Worm (Caenorhabditis elegans) whole organism, young adult: Measurements from ENCODE around the gene C05D11.13.

Experiments
- B0261.1 ChIP-seq: sonication (generic microtip); optimal IDR thresholded peaks from 2 replicates; lab custom pipeline; 2016; ENCODE audit warnings: mild to moderate bottlenecking, missing genetic modification characterization, moderate library complexity, missing compliant biosample characterization
- D2030.7 ChIP-seq: fragments of 200-800 bp; sonication (Bioruptor generic); IDR thresholded peaks from 2 replicates; pipeline ENCODE4 v1.3.6; 2022; ENCODE audit warnings: missing genetic modification reagents, missing genetic modification characterization, missing compliant biosample characterization
- F10E7.11 ChIP-seq: sonication (generic microtip); optimal IDR thresholded peaks from 2 replicates; lab custom pipeline; 2017; ENCODE audit warnings: mild to moderate bottlenecking, missing genetic modification characterization, moderate library complexity, missing compliant biosample characterization
- F23B12.7 ChIP-seq: sonication (generic microtip); optimal IDR thresholded peaks from 2 replicates; lab custom pipeline; 2017; ENCODE audit warnings: missing genetic modification characterization, mild to moderate bottlenecking, missing compliant biosample characterization, antibody characterized with exemption, moderate library complexity; ENCODE audit not compliant: insufficient read depth
- F33H1.4 ChIP-seq: fragments of 200-800 bp; sonication (Bioruptor generic); IDR thresholded peaks from 2 replicates; pipeline ENCODE4 v1.3.6; 2022; ENCODE audit warnings: missing genetic modification reagents, missing genetic modification characterization, missing compliant biosample characterization
- F55B11.4 ChIP-seq: sonication (generic microtip); optimal IDR thresholded peaks from 2 replicates; lab custom pipeline; 2016; ENCODE audit warnings: missing compliant biosample characterization, missing genetic modification characterization, borderline replicate concordance; ENCODE audit not compliant: insufficient read depth
- F57C9.4 ChIP-seq: sonication (generic microtip); optimal IDR thresholded peaks from 2 replicates; lab custom pipeline; 2017; ENCODE audit warnings: mild to moderate bottlenecking, missing genetic modification characterization, missing compliant biosample characterization
- Y53F4B.3 ChIP-seq: fragments of 200-800 bp; sonication (Bioruptor generic); IDR thresholded peaks from 2 replicates; pipeline ENCODE4 v1.3.6; 2022; ENCODE audit warnings: missing genetic modification reagents, missing genetic modification characterization, missing compliant biosample characterization
- Y53G8AR.9 ChIP-seq: fragments of 200-800 bp; sonication (Bioruptor generic); conservative IDR thresholded peaks from 2 replicates; pipeline ENCODE4 v1.3.6; 2022; ENCODE audit warnings: missing genetic modification reagents, missing genetic modification characterization, missing compliant biosample characterization
- akir-1 ChIP-seq: fragments of 200-800 bp; sonication (Bioruptor generic); optimal IDR thresholded peaks from 2 replicates; lab custom pipeline; 2018; ENCODE audit warnings: mild to moderate bottlenecking, missing genetic modification characterization, moderate library complexity, missing compliant biosample characterization
- aptf-2 ChIP-seq: fragments of 200-800 bp; sonication (Bioruptor generic); conservative IDR thresholded peaks from 2 replicates; pipeline ENCODE4 v1.3.6; 2022; ENCODE audit warnings: missing genetic modification reagents, missing genetic modification characterization, missing compliant biosample characterization
- aptf-3 ChIP-seq: fragments of 200-800 bp; sonication (Bioruptor generic); IDR thresholded peaks from 2 replicates; pipeline ENCODE4 v1.3.6; 2022; ENCODE audit warnings: missing genetic modification characterization, missing compliant biosample characterization
- attf-5 ChIP-seq: fragments of 200-800 bp; sonication (Bioruptor generic); optimal IDR thresholded peaks from 2 replicates; lab custom pipeline; 2018; ENCODE audit warnings: mild to moderate bottlenecking, missing genetic modification characterization, missing compliant biosample characterization
- bed-1 ChIP-seq: fragments of 200-800 bp; sonication (Bioruptor generic); IDR thresholded peaks from 2 replicates; pipeline ENCODE4 v1.3.6; 2022; ENCODE audit warnings: missing genetic modification reagents, missing genetic modification characterization, missing compliant biosample characterization
- cebp-1 ChIP-seq, 2 experiments: fragments of 200-800 bp in 1 of 2; sonication (Bioruptor generic) in 1 of 2; sonication (generic microtip) in 1 of 2; IDR thresholded peaks in 1 of 2; optimal IDR thresholded peaks in 1 of 2; 2 replicates each; pipeline versions ENCODE4 v1.3.6 to Lab custom; 2017 to 2022; ENCODE audit warnings: missing compliant biosample characterization in 2 of 2, missing genetic modification characterization in 2 of 2, mild to moderate bottlenecking in 1 of 2, missing genetic modification reagents in 1 of 2, moderate library complexity in 1 of 2
- cebp-2 ChIP-seq: fragments of 200-800 bp; sonication (Bioruptor generic); IDR thresholded peaks from 2 replicates; pipeline ENCODE4 v1.3.6; 2022; ENCODE audit warnings: missing genetic modification characterization, missing compliant biosample characterization
- chd-7 ChIP-seq: sonication (generic microtip); optimal IDR thresholded peaks from 2 replicates; lab custom pipeline; 2016; ENCODE audit warnings: mild to moderate bottlenecking, missing genetic modification characterization, moderate library complexity, missing compliant biosample characterization
- die-1 ChIP-seq: sonication (generic microtip); optimal IDR thresholded peaks from 2 replicates; lab custom pipeline; 2016; ENCODE audit warnings: missing genotype, mild to moderate bottlenecking, missing genetic modification characterization, missing compliant biosample characterization
- dpl-1 ChIP-seq: fragments of 150-350 bp; optimal IDR thresholded peaks from 2 replicates; lab custom pipeline; 2014; ENCODE audit warnings: missing biosample characterization, missing genetic modification reagents, missing genetic modification characterization
- egl-18 ChIP-seq: fragments of 200-800 bp; sonication (Bioruptor generic); IDR thresholded peaks from 2 replicates; pipeline ENCODE4 v1.3.6; 2022; ENCODE audit warnings: missing genetic modification reagents, missing genetic modification characterization, missing compliant biosample characterization
- egrh-3 ChIP-seq: fragments of 200-800 bp; sonication (Bioruptor generic); IDR thresholded peaks from 2 replicates; pipeline ENCODE4 v1.3.6; 2022; ENCODE audit warnings: missing genetic modification reagents, missing genetic modification characterization, missing compliant biosample characterization
- ekl-4 ChIP-seq: fragments of 200-800 bp; sonication (Bioruptor generic); IDR thresholded peaks from 2 replicates; pipeline ENCODE4 v1.3.6; 2022; ENCODE audit warnings: missing genetic modification reagents, missing genetic modification characterization, missing compliant biosample characterization
- ets-4 ChIP-seq: fragments of 200-800 bp; sonication (Bioruptor generic); optimal IDR thresholded peaks from 2 replicates; lab custom pipeline; 2018; ENCODE audit warnings: mild to moderate bottlenecking, missing genetic modification characterization, missing compliant biosample characterization
- hlh-12 ChIP-seq: sonication (generic microtip); optimal IDR thresholded peaks from 2 replicates; lab custom pipeline; 2016; ENCODE audit warnings: missing genetic modification characterization, missing compliant biosample characterization
- hmg-1.2 ChIP-seq: fragments of 200-800 bp; sonication (Bioruptor generic); IDR thresholded peaks from 2 replicates; pipeline ENCODE4 v1.3.6; 2022; ENCODE audit warnings: missing genetic modification reagents, missing genetic modification characterization, missing compliant biosample characterization
- hrde-1 ChIP-seq: sonication (generic microtip); optimal IDR thresholded peaks from 2 replicates; lab custom pipeline; 2016; ENCODE audit warnings: missing genetic modification characterization, mild to moderate bottlenecking, missing compliant biosample characterization, moderate library complexity, missing genotype, missing genetic modification reagents, borderline replicate concordance
- let-607 ChIP-seq, 2 experiments: fragments of 200-800 bp in 1 of 2; sonication (Bioruptor generic) in 1 of 2; sonication (generic microtip) in 1 of 2; optimal IDR thresholded peaks; 2 replicates each; lab custom pipeline; 2016 to 2018; ENCODE audit warnings: mild to moderate bottlenecking in 2 of 2, missing compliant biosample characterization in 2 of 2, missing genetic modification characterization in 2 of 2, moderate library complexity in 2 of 2, missing genotype in 1 of 2
- lin-26 ChIP-seq: fragments of 200-800 bp; sonication (Bioruptor generic); IDR thresholded peaks from 2 replicates; pipeline ENCODE4 v1.3.6; 2022; ENCODE audit warnings: missing genetic modification reagents, missing genetic modification characterization, missing compliant biosample characterization
- lin-35 ChIP-seq, 3 experiments: fragments of 150-350 bp in 2 of 3; sonication (generic microtip) in 1 of 3; optimal IDR thresholded peaks; 2 replicates each; lab custom pipeline; 2014 to 2018; ENCODE audit warnings: missing biosample characterization in 3 of 3, missing genetic modification characterization in 3 of 3, missing genetic modification reagents in 3 of 3
- lir-1 ChIP-seq: fragments of 200-800 bp; sonication (Bioruptor generic); conservative IDR thresholded peaks from 2 replicates; pipeline ENCODE4 v1.3.6; 2022; ENCODE audit warnings: missing genetic modification reagents, missing genetic modification characterization, missing compliant biosample characterization
- madf-10 ChIP-seq: sonication (generic microtip); optimal IDR thresholded peaks from 2 replicates; lab custom pipeline; 2016; ENCODE audit warnings: mild to moderate bottlenecking, missing genetic modification characterization, missing compliant biosample characterization
- nfya-1 ChIP-seq: sonication (generic microtip); optimal IDR thresholded peaks from 2 replicates; lab custom pipeline; 2017; ENCODE audit warnings: antibody characterized with exemption, missing compliant biosample characterization, missing genetic modification characterization, borderline replicate concordance; ENCODE audit not compliant: insufficient read depth
- nfyb-1 ChIP-seq: fragments of 200-800 bp; sonication (Bioruptor generic); IDR thresholded peaks from 2 replicates; pipeline ENCODE4 v1.3.6; 2022; ENCODE audit warnings: missing genetic modification reagents, missing genetic modification characterization, missing compliant biosample characterization
- nhr-120 ChIP-seq: fragments of 200-800 bp; sonication (Bioruptor generic); IDR thresholded peaks from 2 replicates; pipeline ENCODE4 v1.3.6; 2022; ENCODE audit warnings: missing genetic modification characterization, missing compliant biosample characterization
- nhr-27 ChIP-seq: fragments of 200-800 bp; sonication (Bioruptor generic); optimal IDR thresholded peaks from 2 replicates; lab custom pipeline; 2018; ENCODE audit warnings: mild to moderate bottlenecking, missing genetic modification characterization, moderate library complexity, missing compliant biosample characterization
- nhr-80 ChIP-seq: sonication (generic microtip); optimal IDR thresholded peaks from 2 replicates; lab custom pipeline; 2016; ENCODE audit warnings: missing genetic modification characterization, missing compliant biosample characterization
- pbrm-1 ChIP-seq: fragments of 200-800 bp; sonication (Bioruptor generic); IDR thresholded peaks from 2 replicates; pipeline ENCODE4 v1.3.6; 2022; ENCODE audit warnings: missing genetic modification reagents, missing genetic modification characterization, missing compliant biosample characterization
- repo-1 ChIP-seq: sonication (generic microtip); optimal IDR thresholded peaks from 2 replicates; lab custom pipeline; 2017; ENCODE audit warnings: mild to moderate bottlenecking, missing genetic modification characterization, missing compliant biosample characterization
- rpc-1 ChIP-seq, 2 experiments: fragments of 150-350 bp in 1 of 2; sonication (generic microtip) in 1 of 2; optimal IDR thresholded peaks; 2 replicates each; lab custom pipeline; 2014 to 2018; ENCODE audit warnings: missing biosample characterization in 1 of 2, missing genetic modification characterization in 1 of 2, missing genetic modification reagents in 1 of 2, missing genotype in 1 of 2
- sdz-38 ChIP-seq: sonication (generic microtip); optimal IDR thresholded peaks from 2 replicates; lab custom pipeline; 2016; ENCODE audit warnings: missing genotype, missing genetic modification characterization, missing compliant biosample characterization
- snpc-1.1 ChIP-seq: sonication (generic microtip); optimal IDR thresholded peaks from 2 replicates; lab custom pipeline; 2017; ENCODE audit warnings: missing genetic modification characterization, mild to moderate bottlenecking, missing compliant biosample characterization, antibody characterized with exemption, moderate library complexity, missing genotype, missing genetic modification reagents; ENCODE audit not compliant: insufficient read depth
- somi-1 ChIP-seq: fragments of 200-800 bp; sonication (Bioruptor generic); optimal IDR thresholded peaks from 2 replicates; lab custom pipeline; 2018; ENCODE audit warnings: mild to moderate bottlenecking, missing genetic modification characterization, missing compliant biosample characterization
- sptf-2 ChIP-seq: fragments of 200-800 bp; sonication (Bioruptor generic); optimal IDR thresholded peaks from 2 replicates; lab custom pipeline; 2018; ENCODE audit warnings: mild to moderate bottlenecking, missing genetic modification characterization, missing compliant biosample characterization
- tbp1 ChIP-seq: fragments of 200-800 bp; sonication (Bioruptor generic); optimal IDR thresholded peaks from 2 replicates; lab custom pipeline; 2018; ENCODE audit warnings: mild to moderate bottlenecking, missing genetic modification characterization, missing compliant biosample characterization
- unc-130 ChIP-seq: sonication (generic microtip); optimal IDR thresholded peaks from 2 replicates; lab custom pipeline; 2016; ENCODE audit warnings: missing genetic modification reagents, missing genetic modification characterization, missing compliant biosample characterization
- unc-62 ChIP-seq: fragments of 150-350 bp; optimal IDR thresholded peaks from 2 replicates; lab custom pipeline; 2014; ENCODE audit warnings: missing biosample characterization, missing genetic modification reagents, missing genetic modification characterization

The C05D11.13 gene

DNA sequence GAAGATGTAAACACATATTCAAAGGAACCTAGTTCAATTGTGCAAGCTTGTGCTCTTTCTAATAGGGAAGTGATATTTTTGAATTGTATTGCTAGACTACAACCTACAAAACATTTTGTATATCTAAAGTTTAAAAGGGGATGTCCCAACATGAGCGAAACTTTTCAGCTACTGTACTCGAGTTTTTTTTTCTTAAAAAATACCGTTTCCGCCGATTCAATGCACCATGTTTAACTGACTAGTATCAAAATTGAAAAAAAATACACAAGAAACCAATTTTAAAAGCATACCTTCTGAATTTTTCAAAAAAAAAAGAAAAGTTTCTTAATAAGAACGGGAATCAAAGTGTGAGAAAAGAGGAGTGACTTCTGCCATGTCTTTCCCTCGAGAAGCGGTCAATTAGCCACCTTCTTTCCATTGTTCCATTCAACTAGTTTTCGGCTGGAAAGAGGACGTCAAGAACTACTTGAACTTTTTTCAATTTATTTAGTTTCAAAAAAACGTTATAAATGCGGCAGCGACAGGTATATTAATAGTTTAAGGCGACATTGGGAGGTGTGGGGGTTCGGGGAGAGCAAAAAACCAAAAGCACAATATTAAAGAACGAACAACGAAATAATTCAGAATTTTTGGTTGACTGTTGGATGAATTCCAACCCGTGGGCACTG lies 28.9 kb downstream of the C05D11.13 start, which contains the start of gene nas-4 (continued):
- no peak for TF ChIP-seq nfya-1 (tag; lab: Kevin White, UChicago)
- no peak for TF ChIP-seq lir-1 (GFP tag; lab: Robert Waterston, UW)
- no peak for TF ChIP-seq sptf-2 (GFP tag; lab: Kevin White, UChicago)
- no peak for TF ChIP-seq sdz-38
- TF ChIP-seq hlh-12 (tag; lab: Kevin White, UChicago), result no peak
- no peak for TF ChIP-seq aptf-2 (GFP tag; lab: Robert Waterston, UW)
- TF ChIP-seq hrde-1 (tag; lab: Kevin White, UChicago), result no peak
- TF ChIP-seq cebp-2 (GFP tag; lab: Robert Waterston, UW), result peak; percentile 5; the same call in 1 of the 2 replicates
- TF ChIP-seq bed-1 (GFP tag; lab: Robert Waterston, UW), result no peak
- TF ChIP-seq let-607 (tag; optimal IDR thresholded peaks at IDR 0.05; lab: Kevin White, UChicago), result peak in 1 of 2 experiments; percentile 13
- TF ChIP-seq B0261.1 (tag; lab: Kevin White, UChicago), result no peak
- TF ChIP-seq F57C9.4 (tag; lab: Kevin White, UChicago), result no peak
- TF ChIP-seq Y53F4B.3 (GFP tag; lab: Robert Waterston, UW), result no peak
- 0 out of 2 replicates have a peak, but pooled peaks have one; percentile 12 for TF ChIP-seq ekl-4 (GFP tag; lab: Robert Waterston, UW)
- no peak for TF ChIP-seq chd-7 (tag; lab: Kevin White, UChicago)
- TF ChIP-seq repo-1 (tag; lab: Kevin White, UChicago), result peak; percentile 60
- no peak for TF ChIP-seq die-1 (tag; lab: Kevin White, UChicago)
- peak; percentile 69 for TF ChIP-seq nfyb-1 (GFP tag; lab: Robert Waterston, UW)
- TF ChIP-seq rpc-1 (optimal IDR thresholded peaks at IDR 0.05; lab: Kevin White, UChicago), result no peak
- no peak for TF ChIP-seq rpc-1 (tag; optimal IDR thresholded peaks at IDR 0.05; lab: Kevin White, UChicago)
- TF ChIP-seq dpl-1 (GFP tag; lab: Kevin White, UChicago), result no peak
- TF ChIP-seq cebp-1 (GFP tag; IDR thresholded peaks at IDR 0.05; lab: Robert Waterston, UW), result 0 out of 2 replicates have a peak, but pooled peaks have one; percentile 38
- TF ChIP-seq cebp-1 (tag; optimal IDR thresholded peaks at IDR 0.05; lab: Kevin White, UChicago), result peak; percentile 71
- TF ChIP-seq lin-26, result peak; percentile 80
- TF ChIP-seq ets-4 (GFP tag; lab: Kevin White, UChicago), result no peak
- 0 out of 2 replicates have a peak, but pooled peaks have one; percentile 5 for TF ChIP-seq nhr-120 (GFP tag; lab: Robert Waterston, UW)
- no peak for TF ChIP-seq egl-18 (GFP tag; lab: Robert Waterston, UW)
- no peak for TF ChIP-seq attf-5
- TF ChIP-seq pbrm-1 (GFP tag; lab: Robert Waterston, UW), result 0 out of 2 replicates have a peak, but pooled peaks have one; percentile 25
- no peak for TF ChIP-seq egrh-3 (GFP tag; lab: Robert Waterston, UW)
- no peak for TF ChIP-seq akir-1 (GFP tag; lab: Kevin White, UChicago)
- no peak for TF ChIP-seq somi-1 (GFP tag; lab: Kevin White, UChicago)
- no peak for TF ChIP-seq F23B12.7 (tag; lab: Kevin White, UChicago)
- TF ChIP-seq unc-130 (GFP tag; lab: Kevin White, UChicago), result no peak
- no peak for TF ChIP-seq D2030.7 (GFP tag; lab: Robert Waterston, UW)
- no peak; the same call in 1 of the 2 replicates for TF ChIP-seq hmg-1.2 (GFP tag; lab: Robert Waterston, UW)
- no peak for TF ChIP-seq F10E7.11 (tag; lab: Kevin White, UChicago)
- TF ChIP-seq F33H1.4 (GFP tag; lab: Robert Waterston, UW), result no peak
- TF ChIP-seq nhr-80 (tag; lab: Kevin White, UChicago), result no peak
- peak; percentile 59; the same call in 1 of the 2 replicates for TF ChIP-seq Y53G8AR.9 (GFP tag; lab: Robert Waterston, UW)
- no peak for TF ChIP-seq unc-62
- no peak for TF ChIP-seq tbp1 (GFP tag; lab: Kevin White, UChicago)
- TF ChIP-seq snpc-1.1 (tag; lab: Kevin White, UChicago), result no peak
- TF ChIP-seq F55B11.4 (tag; lab: Kevin White, UChicago), result no peak
- TF ChIP-seq aptf-3 (GFP tag; lab: Robert Waterston, UW), result no peak
- TF ChIP-seq lin-35 (GFP tag; optimal IDR thresholded peaks at IDR 0.05; lab: Kevin White, UChicago), result no peak
- TF ChIP-seq madf-10, result no peak
- TF ChIP-seq nhr-27 (tag; lab: Kevin White, UChicago), result no peak
